Fruit fly (Drosophila melanogaster): Measurements from ENCODE around the gene CG31496.

CG31496 gene

DNA sequence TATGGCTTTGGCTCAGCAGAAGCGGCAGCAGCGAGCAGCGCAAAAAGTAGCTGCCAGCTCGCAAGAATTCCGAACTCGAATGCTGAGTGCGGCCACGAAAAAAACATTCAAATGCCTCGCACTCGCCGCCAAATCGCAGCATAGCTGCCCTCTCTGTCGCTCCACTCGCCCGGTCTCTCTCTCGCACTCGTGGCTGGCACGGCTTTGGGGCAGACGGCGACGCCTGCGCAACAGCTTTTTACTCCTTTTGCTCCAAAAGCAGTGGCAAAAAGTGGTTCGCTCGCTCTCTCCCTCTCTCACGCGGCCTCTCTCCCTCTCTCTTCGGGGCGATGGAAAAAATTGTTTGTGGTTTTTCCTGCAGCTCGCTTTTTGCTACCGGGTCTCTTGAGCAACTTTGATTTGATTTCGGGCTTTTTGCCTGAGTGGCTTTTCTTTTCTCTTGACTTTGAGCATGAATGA, 35.3 kb upstream of the CG31496 start, which contains the start of gene rn (continued):
- TF ChIP-seq CG6792 (GFP tag; optimal IDR thresholded peaks at IDR 0.05) (no peak), CG11762 (GFP tag; optimal IDR thresholded peaks at IDR 0.05; ENCODE audit: insufficient read depth) (no peak), CG32006 (GFP tag; optimal IDR thresholded peaks at IDR 0.05) (peak; percentile 13), CG6163 (GFP tag; IDR thresholded peaks at IDR 0.05) (peak; percentile 70), CG1621 (tag; optimal IDR thresholded peaks at IDR 0.05) (peak; percentile 13), Ets21C (GFP tag; optimal IDR thresholded peaks at IDR 0.05) (no peak), CG6854 (GFP tag; optimal IDR thresholded peaks at IDR 0.05) (no peak), acj6 (GFP tag; optimal IDR thresholded peaks at IDR 0.05) (no peak)

DNA sequence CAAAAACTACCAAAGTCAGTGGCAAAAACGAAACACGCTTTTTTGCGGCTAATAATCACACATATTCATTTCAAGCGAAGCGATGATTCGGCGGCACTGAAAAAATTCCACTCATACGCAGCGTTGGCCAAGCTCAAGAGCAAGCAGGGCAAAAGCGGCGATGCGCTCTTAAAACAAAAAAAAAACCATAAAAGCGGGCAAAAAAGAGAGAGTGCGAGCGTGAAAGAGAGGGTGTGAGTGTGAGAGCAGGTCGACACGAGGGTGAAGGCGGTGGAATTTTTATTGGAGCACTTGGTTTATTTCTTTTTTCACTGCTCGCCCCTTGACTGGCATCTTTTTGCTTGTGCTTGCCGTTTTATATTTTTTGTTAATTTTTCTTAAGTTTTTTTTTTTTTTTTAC, 34.3 kb upstream of the CG31496 start:
- TF ChIP-seq vri (GFP tag; optimal IDR thresholded peaks at IDR 0.05) (peak; percentile 5), dac (GFP tag; optimal IDR thresholded peaks at IDR 0.05) (peak; percentile 23), CG10669 (GFP tag; optimal IDR thresholded peaks at IDR 0.05) (no peak), CG34406 (GFP tag; optimal IDR thresholded peaks at IDR 0.05) (peak; percentile 2), CG3032 (tag; optimal IDR thresholded peaks at IDR 0.05) (no peak), eg (GFP tag; IDR thresholded peaks at IDR 0.05) (peak; percentile 56; the same call in 1 of the 3 replicates), Hr39 (GFP tag; optimal IDR thresholded peaks at IDR 0.05) (no peak), Hr4 (GFP tag; optimal IDR thresholded peaks at IDR 0.05) (no peak), CG4318 (GFP tag; optimal IDR thresholded peaks at IDR 0.05) (no peak), Eip93F (GFP tag; optimal IDR thresholded peaks at IDR 0.05) (no peak), CG8119 (GFP tag; IDR thresholded peaks at IDR 0.05) (no peak), CG7368 (GFP tag; optimal IDR thresholded peaks at IDR 0.05) (no peak), CG11902 (GFP tag; optimal IDR thresholded peaks at IDR 0.05) (no peak), fd59A (GFP tag; optimal IDR thresholded peaks at IDR 0.05) (no peak), Sox14 (GFP tag; optimal IDR thresholded peaks at IDR 0.05) (no peak), topi (GFP tag; optimal IDR thresholded peaks at IDR 0.05) (no peak), CG3919 (GFP tag; optimal IDR thresholded peaks at IDR 0.05) (no peak), CG9139 (GFP tag; optimal IDR thresholded peaks at IDR 0.05) (peak; percentile 8), CG6854 (GFP tag; optimal IDR thresholded peaks at IDR 0.05) (no peak), Hr38 (GFP tag; optimal IDR thresholded peaks at IDR 0.05) (no peak), CG6276 (GFP tag; optimal IDR thresholded peaks at IDR 0.05) (no peak), ss (GFP tag; optimal IDR thresholded peaks at IDR 0.05) (peak in 1 of 2 experiments; percentile 48), CG31627 (GFP tag; optimal IDR thresholded peaks at IDR 0.05) (no peak), OdsH (GFP tag; optimal IDR thresholded peaks at IDR 0.05) (no peak), lz (GFP tag; optimal IDR thresholded peaks at IDR 0.05) (no peak), Eip78C (GFP tag) (no peak), net (GFP tag; optimal IDR thresholded peaks at IDR 0.05) (peak; percentile 32)

DNA sequence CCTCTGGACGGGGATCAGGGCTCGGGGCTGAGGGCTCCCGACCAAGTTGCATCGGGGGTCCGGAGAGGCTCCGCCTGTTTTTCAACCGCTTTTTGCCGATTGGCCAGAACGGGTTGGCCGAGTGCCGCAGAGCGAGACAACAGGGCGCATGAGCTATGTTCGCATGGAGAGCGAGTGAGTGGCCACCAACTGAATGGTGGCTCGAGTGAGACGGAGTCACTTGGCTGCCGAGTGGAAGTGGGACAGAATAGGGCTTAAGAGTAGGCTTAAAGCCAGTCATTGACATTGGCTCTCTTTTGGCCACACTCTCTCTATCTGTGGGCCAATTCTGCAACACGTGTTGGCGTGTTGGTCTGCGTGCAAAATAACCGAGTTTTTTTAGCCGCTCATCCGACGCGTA, 31.8 kb upstream of the CG31496 start:
- TF ChIP-seq dac (GFP tag; optimal IDR thresholded peaks at IDR 0.05) (no peak), CG7368 (GFP tag; optimal IDR thresholded peaks at IDR 0.05) (no peak), Eip78C (GFP tag) (peak; percentile 9)

DNA sequence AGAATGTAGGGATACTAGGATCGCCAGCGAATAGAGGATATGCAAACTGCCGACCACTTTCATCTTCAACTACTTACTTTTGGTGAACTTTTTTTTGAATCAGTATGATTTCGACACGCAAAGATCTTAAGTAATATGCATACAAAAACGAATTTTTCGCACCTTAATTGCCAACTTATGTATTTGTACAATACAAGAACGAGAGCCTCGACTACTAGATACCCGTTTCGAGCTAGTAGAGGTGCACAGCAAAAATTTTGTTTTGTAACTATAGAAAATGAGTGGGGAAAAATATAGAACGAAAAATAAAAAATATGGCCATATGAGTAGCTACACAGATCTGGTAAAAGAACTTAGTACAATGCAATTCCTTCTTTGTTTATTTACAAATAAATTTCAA, 27.8 kb upstream of the CG31496 start, which contains the start of gene CG10029:
CG10029 (minus strand) TSS at position 101 of the 400 bp plus-strand sequence.
- TF ChIP-seq Blimp-1 (GFP tag; optimal IDR thresholded peaks at IDR 0.05) (no peak), pdm3 (GFP tag; optimal IDR thresholded peaks at IDR 0.05) (no peak), fd85E (GFP tag; optimal IDR thresholded peaks at IDR 0.05) (no peak), OdsH (GFP tag; optimal IDR thresholded peaks at IDR 0.05) (no peak), achi (GFP tag; optimal IDR thresholded peaks at IDR 0.05) (no peak)
